Worm (Caenorhabditis elegans): ENCODE measurements around the gene ascc-1.

Gene ascc-1

ce11 chrII:43640-44039 lies 13.8 kb upstream of the ascc-1 start, which contains the start of gene nfyc-1 (continued):
- TF ChIP-seq lin-39 (tag; optimal IDR thresholded peaks at IDR 0.05): no peak
- TF ChIP-seq sma-9 (GFP tag; optimal IDR thresholded peaks at IDR 0.05): peak; percentile 43
- TF ChIP-seq sma-9 (tag; optimal IDR thresholded peaks at IDR 0.05): no peak

- no peak for TF ChIP-seq dmd-4 (tag; optimal IDR thresholded peaks at IDR 0.05)
- no peak for TF ChIP-seq skn-1 (tag; optimal IDR thresholded peaks at IDR 0.05)
- TF ChIP-seq Y55F3AM.14 (GFP tag; optimal IDR thresholded peaks at IDR 0.05): no peak
- no peak for TF ChIP-seq sma-3 (GFP tag; optimal IDR thresholded peaks at IDR 0.05)
- no peak for TF ChIP-seq nhr-12 (tag; optimal IDR thresholded peaks at IDR 0.05)
- no peak for TF ChIP-seq aly-2 (tag; optimal IDR thresholded peaks at IDR 0.05)
- TF ChIP-seq R02D3.7 (tag; optimal IDR thresholded peaks at IDR 0.05): no peak
- no peak for TF ChIP-seq fos-1 (tag; optimal IDR thresholded peaks at IDR 0.05)
- no peak for TF ChIP-seq unc-39 (tag; optimal IDR thresholded peaks at IDR 0.05)
- no peak for TF ChIP-seq elt-1 (tag; optimal IDR thresholded peaks at IDR 0.05)
- TF ChIP-seq nhr-11 (tag; optimal IDR thresholded peaks at IDR 0.05): no peak
- no peak for TF ChIP-seq lin-39 (tag; optimal IDR thresholded peaks at IDR 0.05)
- TF ChIP-seq elt-3 (tag; optimal IDR thresholded peaks at IDR 0.05): no peak
- TF ChIP-seq nhr-21 (tag; optimal IDR thresholded peaks at IDR 0.05): no peak
- no peak for TF ChIP-seq lsy-2 (tag; optimal IDR thresholded peaks at IDR 0.05)
- TF ChIP-seq mbf-1 (tag; optimal IDR thresholded peaks at IDR 0.05): no peak
- TF ChIP-seq nhr-23 (tag; optimal IDR thresholded peaks at IDR 0.05): no peak
These were observed 12.7 kb upstream of the ascc-1 start, which contains the start of gene rpoa-49 for ce11 chrII:44740-45139. Gene rpoa-49 (plus strand): TSS chrII:45040.

ce11 chrII:46116-46515 lies 11.4 kb upstream of the ascc-1 start, which contains the start of gene rpt-4:
Gene rpt-4 (minus strand): TSS chrII:46216.
- TF ChIP-seq blmp-1 (tag; optimal IDR thresholded peaks at IDR 0.05; ENCODE audit: insufficient read depth) (no peak), mab-5 (tag; optimal IDR thresholded peaks at IDR 0.05) (no peak), aly-2 (tag; optimal IDR thresholded peaks at IDR 0.05) (no peak), fos-1 (tag; optimal IDR thresholded peaks at IDR 0.05) (no peak), lin-39 (tag; optimal IDR thresholded peaks at IDR 0.05) (no peak), egl-27 (tag; optimal IDR thresholded peaks at IDR 0.05) (no peak), mdl-1 (tag; optimal IDR thresholded peaks at IDR 0.05) (no peak), unc-39 (tag; optimal IDR thresholded peaks at IDR 0.05) (no peak), lin-11 (tag; optimal IDR thresholded peaks at IDR 0.05) (no peak), lsy-2 (tag; optimal IDR thresholded peaks at IDR 0.05) (no peak), elt-3 (tag; optimal IDR thresholded peaks at IDR 0.05) (no peak), ceh-16 (tag; optimal IDR thresholded peaks at IDR 0.05) (no peak), R02D3.7 (tag; optimal IDR thresholded peaks at IDR 0.05) (no peak), unc-62 (GFP tag; optimal IDR thresholded peaks at IDR 0.05) (no peak), elt-1 (tag; optimal IDR thresholded peaks at IDR 0.05) (no peak), gmeb-1 (tag; optimal IDR thresholded peaks at IDR 0.05) (no peak), sma-9 (GFP tag; optimal IDR thresholded peaks at IDR 0.05) (no peak), sma-9 (tag; optimal IDR thresholded peaks at IDR 0.05) (no peak), nhr-21 (tag; optimal IDR thresholded peaks at IDR 0.05) (no peak)

- TF ChIP-seq ztf-11 (tag; optimal IDR thresholded peaks at IDR 0.05) (no peak), peb-1 (tag; optimal IDR thresholded peaks at IDR 0.05) (no peak), nhr-77 (tag; optimal IDR thresholded peaks at IDR 0.05) (no peak), lin-39 (tag; optimal IDR thresholded peaks at IDR 0.05) (no peak), alr-1 (tag; optimal IDR thresholded peaks at IDR 0.05) (no peak), sma-9 (GFP tag; optimal IDR thresholded peaks at IDR 0.05) (no peak), sma-9 (tag; optimal IDR thresholded peaks at IDR 0.05) (no peak), egl-27 (tag; optimal IDR thresholded peaks at IDR 0.05) (no peak), nhr-23 (tag; optimal IDR thresholded peaks at IDR 0.05) (no peak), elt-1 (tag; optimal IDR thresholded peaks at IDR 0.05) (no peak), unc-55 (GFP tag; optimal IDR thresholded peaks at IDR 0.05) (no peak), ceh-16 (tag; optimal IDR thresholded peaks at IDR 0.05) (no peak)
These were observed 10.2 kb upstream of the ascc-1 start, which contains the start of gene C23H3.5 for ce11 chrII:47280-47679. Gene C23H3.5 (plus strand): TSS chrII:47580.

ce11 chrII:50862-51261 lies 6.6 kb upstream of the ascc-1 start:
- peak; percentile 74 for TF ChIP-seq fos-1 (tag; optimal IDR thresholded peaks at IDR 0.05)
- peak; percentile 11 for TF ChIP-seq crh-2 (tag; optimal IDR thresholded peaks at IDR 0.05)
- TF ChIP-seq C34F6.9 (tag; optimal IDR thresholded peaks at IDR 0.05): no peak
- TF ChIP-seq lin-39 (tag; optimal IDR thresholded peaks at IDR 0.05): no peak
- no peak for TF ChIP-seq nhr-25 (tag; optimal IDR thresholded peaks at IDR 0.05)
- no peak for TF ChIP-seq nhr-129 (tag; optimal IDR thresholded peaks at IDR 0.05)
- TF ChIP-seq alr-1 (tag; optimal IDR thresholded peaks at IDR 0.05): no peak
- TF ChIP-seq nhr-10 (tag; optimal IDR thresholded peaks at IDR 0.05): no peak
- TF ChIP-seq lin-13 (GFP tag; optimal IDR thresholded peaks at IDR 0.05): peak; percentile 10

Data from whole organism, L2 larva.